Fruit fly (Drosophila melanogaster) whole organism, embryonic: ENCODE results near the gene CG42263.

Experiments used
- Atf3 ChIP-seq: fragments of 200-800 bp; sonication (Bioruptor generic); optimal IDR thresholded peaks from 3 replicates; lab custom pipeline; 2016; ENCODE audit warnings: missing biosample characterization, missing genetic modification characterization
- C15 ChIP-seq: fragments of 200-800 bp; sonication (Bioruptor generic); IDR thresholded peaks from 3 replicates; pipeline ENCODE4 v1.3.6; 2022; ENCODE audit warnings: missing biosample characterization, missing genetic modification characterization
- CG10209 ChIP-seq: fragments of 200-800 bp; sonication (Bioruptor generic); optimal IDR thresholded peaks from 3 replicates; lab custom pipeline; 2017; ENCODE audit warnings: missing biosample characterization, mild to moderate bottlenecking, missing genetic modification characterization, missing genetic modification reagents
- CG11085 ChIP-seq: fragments of 200-800 bp; sonication (Bioruptor generic); IDR thresholded peaks from 2 replicates; pipeline ENCODE4 v1.3.6; 2022; ENCODE audit warnings: missing biosample characterization, missing genetic modification characterization
- CG11695 ChIP-seq: fragments of 200-800 bp; sonication (Bioruptor generic); IDR thresholded peaks from 3 replicates; pipeline ENCODE4 v1.3.6; 2022; ENCODE audit warnings: missing biosample characterization, missing genetic modification characterization
- CG12155 ChIP-seq: fragments of 200-800 bp; sonication (Bioruptor generic); optimal IDR thresholded peaks from 3 replicates; lab custom pipeline; 2016; ENCODE audit warnings: missing biosample characterization, missing genetic modification characterization
- CG12236 ChIP-seq: fragments of 200-800 bp; sonication (Bioruptor generic); optimal IDR thresholded peaks from 2 replicates; lab custom pipeline; 2016; ENCODE audit warnings: missing biosample characterization, missing genetic modification characterization
- CG12659 ChIP-seq: fragments of 200-800 bp; sonication (Bioruptor generic); optimal IDR thresholded peaks from 3 replicates; lab custom pipeline; 2017; ENCODE audit warnings: mild to moderate bottlenecking, missing biosample characterization, missing genetic modification reagents, missing genetic modification characterization
- CG13123 ChIP-seq: fragments of 200-800 bp; sonication (Bioruptor generic); optimal IDR thresholded peaks from 2 replicates; lab custom pipeline; 2016; ENCODE audit warnings: missing biosample characterization, missing genetic modification characterization
- CG13287 ChIP-seq: fragments of 200-800 bp; sonication (Bioruptor generic); IDR thresholded peaks from 2 replicates; pipeline ENCODE4 v1.3.6; 2022; ENCODE audit warnings: missing biosample characterization, missing genetic modification characterization; ENCODE audit not compliant: partially characterized antibody
- CG14965 ChIP-seq: fragments of 200-800 bp; sonication (Bioruptor generic); optimal IDR thresholded peaks from 2 replicates; lab custom pipeline; 2016; ENCODE audit warnings: missing biosample characterization, missing genetic modification characterization, borderline replicate concordance
- CG15073 ChIP-seq: fragments of 200-800 bp; sonication (Bioruptor generic); optimal IDR thresholded peaks from 2 replicates; lab custom pipeline; 2016; ENCODE audit warnings: missing biosample characterization, missing genetic modification characterization
- CG31441 ChIP-seq: fragments of 200-800 bp; sonication (Bioruptor generic); IDR thresholded peaks from 2 replicates; pipeline ENCODE4 v1.3.6; 2022; ENCODE audit warnings: missing biosample characterization, missing genetic modification characterization
- CG32532 ChIP-seq: fragments of 200-800 bp; sonication (Bioruptor generic); IDR thresholded peaks from 2 replicates; pipeline ENCODE4 v1.3.6; 2022; ENCODE audit warnings: missing biosample characterization, missing genetic modification characterization
- CG32767 ChIP-seq: fragments of 200-800 bp; sonication (Bioruptor generic); IDR thresholded peaks from 2 replicates; pipeline ENCODE4 v1.3.6; 2022; ENCODE audit warnings: missing biosample characterization, missing genetic modification characterization
- CG4282 ChIP-seq: fragments of 200-800 bp; sonication (Bioruptor generic); optimal IDR thresholded peaks from 2 replicates; lab custom pipeline; 2016; ENCODE audit warnings: missing biosample characterization, missing genetic modification characterization
- CG43689 ChIP-seq: fragments of 200-800 bp; sonication (Bioruptor generic); IDR thresholded peaks from 2 replicates; pipeline ENCODE4 v1.3.6; 2022; ENCODE audit warnings: missing biosample characterization, missing genetic modification characterization
- CG4854 ChIP-seq: fragments of 200-800 bp; sonication (Bioruptor generic); optimal IDR thresholded peaks from 2 replicates; lab custom pipeline; 2016; ENCODE audit warnings: missing biosample characterization, missing genetic modification characterization, inconsistent platforms
- CG8388 ChIP-seq: fragments of 200-800 bp; sonication (Bioruptor generic); optimal IDR thresholded peaks from 2 replicates; lab custom pipeline; 2019; ENCODE audit warnings: missing biosample characterization, mild to moderate bottlenecking, missing genetic modification characterization, moderate library complexity
- D19A ChIP-seq: fragments of 200-800 bp; optimal IDR thresholded peaks from 3 replicates; lab custom pipeline; 2019; ENCODE audit warnings: missing biosample characterization, mild to moderate bottlenecking, missing genetic modification characterization, moderate library complexity
- Dad ChIP-seq: fragments of 200-800 bp; sonication (Bioruptor generic); optimal IDR thresholded peaks from 3 replicates; lab custom pipeline; 2016; ENCODE audit warnings: missing biosample characterization, missing genetic modification characterization
- Hr51 ChIP-seq, 2 experiments: fragments of 200-800 bp; sonication (Bioruptor generic); optimal IDR thresholded peaks; 2 replicates in 1 of 2; 3 replicates in 1 of 2; lab custom pipeline; 2016 to 2018; ENCODE audit warnings: missing biosample characterization in 2 of 2, missing genetic modification characterization in 2 of 2, mild to moderate bottlenecking in 1 of 2, moderate library complexity in 1 of 2
- Meics ChIP-seq: fragments of 200-800 bp; sonication (Bioruptor generic); optimal IDR thresholded peaks from 2 replicates; lab custom pipeline; 2017; ENCODE audit warnings: missing biosample characterization, mild to moderate bottlenecking, missing genetic modification characterization
- Stat92E ChIP-seq, 3 experiments: fragments of >200 bp in 2 of 3; fragments of 200-800 bp in 1 of 3; sonication (Bioruptor generic) in 1 of 3; optimal IDR thresholded peaks; 2 replicates each; lab custom pipeline; 2017 to 2019; ENCODE audit warnings: missing biosample characterization in 3 of 3, missing genetic modification characterization in 3 of 3, mild to moderate bottlenecking in 1 of 3, moderate library complexity in 1 of 3
- Tbp ChIP-seq: fragments of >200 bp; optimal IDR thresholded peaks from 2 replicates; lab custom pipeline; 2018; ENCODE audit warnings: missing biosample characterization, missing genetic modification characterization
- Vsx1 ChIP-seq: fragments of 200-800 bp; sonication (Bioruptor generic); optimal IDR thresholded peaks from 2 replicates; lab custom pipeline; 2017; ENCODE audit warnings: missing biosample characterization, mild to moderate bottlenecking, missing genetic modification characterization, missing genetic modification reagents
- abd-A ChIP-seq: fragments of 200-800 bp; sonication (Bioruptor generic); optimal IDR thresholded peaks from 3 replicates; lab custom pipeline; 2019; ENCODE audit warnings: missing biosample characterization, mild to moderate bottlenecking, missing genetic modification characterization, moderate library complexity
- amos ChIP-seq: fragments of 200-800 bp; sonication (Bioruptor generic); IDR thresholded peaks from 2 replicates; pipeline ENCODE4 v1.3.6; 2022; ENCODE audit warnings: missing biosample characterization, missing genetic modification characterization; ENCODE audit not compliant: partially characterized antibody
- ato ChIP-seq: fragments of 200-800 bp; sonication (Bioruptor generic); IDR thresholded peaks from 2 replicates; pipeline ENCODE4 v1.3.6; 2022; ENCODE audit warnings: missing biosample characterization, missing genetic modification characterization; ENCODE audit not compliant: partially characterized antibody
- chif ChIP-seq, 2 experiments: fragments of 200-800 bp; sonication (Bioruptor generic); optimal IDR thresholded peaks; 3 replicates each; lab custom pipeline; 2016; ENCODE audit warnings: missing biosample characterization in 2 of 2, missing genetic modification characterization in 2 of 2
- ci ChIP-seq: fragments of 200-800 bp; sonication (Bioruptor generic); IDR thresholded peaks from 3 replicates; pipeline ENCODE4 v1.3.6; 2022; ENCODE audit warnings: missing biosample characterization, missing genetic modification characterization
- croc ChIP-seq: fragments of 200-800 bp; sonication (Bioruptor generic); conservative IDR thresholded peaks from 3 replicates; pipeline ENCODE4 v1.3.6; 2022; ENCODE audit warnings: missing biosample characterization, missing genetic modification characterization
- da ChIP-seq: fragments of 200-800 bp; sonication (Bioruptor generic); optimal IDR thresholded peaks from 2 replicates; lab custom pipeline; 2016; ENCODE audit warnings: missing biosample characterization, missing genetic modification characterization
- dpn ChIP-seq, 2 experiments: fragments of 200-800 bp; sonication (Bioruptor generic); optimal IDR thresholded peaks; 3 replicates each; lab custom pipeline; 2016; ENCODE audit warnings: missing biosample characterization in 2 of 2, missing genetic modification characterization in 2 of 2
- esg ChIP-seq: fragments of 200-800 bp; sonication (Bioruptor generic); conservative IDR thresholded peaks from 2 replicates; pipeline ENCODE4 v1.3.6; 2022; ENCODE audit warnings: missing biosample characterization, missing genetic modification characterization
- gce ChIP-seq: fragments of 200-800 bp; sonication (Bioruptor generic); IDR thresholded peaks from 3 replicates; pipeline ENCODE4 v1.3.6; 2022; ENCODE audit warnings: missing biosample characterization, missing genetic modification characterization
- her ChIP-seq: fragments of 200-800 bp; sonication (Bioruptor generic); optimal IDR thresholded peaks from 2 replicates; lab custom pipeline; 2016; ENCODE audit warnings: missing biosample characterization, missing genetic modification characterization
- hth ChIP-seq: fragments of >200 bp; optimal IDR thresholded peaks from 2 replicates; lab custom pipeline; 2017; ENCODE audit warnings: inconsistent platforms
- jumu ChIP-seq: fragments of 200-800 bp; sonication (Bioruptor generic); optimal IDR thresholded peaks from 3 replicates; lab custom pipeline; 2016; ENCODE audit warnings: missing biosample characterization, missing genetic modification characterization
- lab ChIP-seq: fragments of 200-800 bp; sonication (Bioruptor generic); optimal IDR thresholded peaks from 3 replicates; lab custom pipeline; 2017; ENCODE audit warnings: missing biosample characterization, missing genetic modification characterization, mild to moderate bottlenecking, moderate library complexity, missing genetic modification reagents
- mam ChIP-seq: fragments of 200-800 bp; sonication (Bioruptor generic); optimal IDR thresholded peaks from 3 replicates; lab custom pipeline; 2016; ENCODE audit warnings: missing biosample characterization, missing genetic modification characterization
- nerfin-1 ChIP-seq: fragments of 200-800 bp; sonication (Bioruptor generic); optimal IDR thresholded peaks from 3 replicates; lab custom pipeline; 2019; ENCODE audit warnings: missing biosample characterization, mild to moderate bottlenecking, missing genetic modification characterization, moderate library complexity
- pan ChIP-seq, 4 experiments: fragments of >200 bp in 3 of 4; fragments of 200-800 bp in 1 of 4; sonication (Bioruptor generic) in 1 of 4; optimal IDR thresholded peaks in 3 of 4; IDR thresholded peaks in 1 of 4; 2 replicates each; pipeline versions ENCODE4 v1.3.6 to Lab custom; 2017 to 2022; ENCODE audit warnings: missing biosample characterization in 2 of 4, missing genetic modification characterization in 2 of 4, mixed read lengths in 1 of 4
- run ChIP-seq: fragments of 200-800 bp; sonication (Bioruptor generic); optimal IDR thresholded peaks from 3 replicates; lab custom pipeline; 2018; ENCODE audit warnings: missing biosample characterization, mild to moderate bottlenecking, missing genetic modification characterization
- sens ChIP-seq: fragments of 200-800 bp; sonication (Bioruptor generic); peaks from one replicate; lab custom pipeline; 2016; ENCODE audit warnings: missing biosample characterization, missing genetic modification characterization
- shn ChIP-seq: fragments of 200-800 bp; sonication (Bioruptor generic); optimal IDR thresholded peaks from 3 replicates; lab custom pipeline; 2016; ENCODE audit warnings: missing biosample characterization, missing genetic modification characterization
- tup ChIP-seq: fragments of 200-800 bp; sonication (Bioruptor generic); optimal IDR thresholded peaks from 2 replicates; lab custom pipeline; 2016; ENCODE audit warnings: missing biosample characterization, mild to moderate bottlenecking, missing genetic modification characterization, moderate library complexity
- unc-4 ChIP-seq: fragments of 200-800 bp; sonication (Bioruptor generic); IDR thresholded peaks from 2 replicates; pipeline ENCODE4 v1.3.6; 2022; ENCODE audit warnings: missing biosample characterization, missing genetic modification characterization; ENCODE audit not compliant: partially characterized antibody
- vnd ChIP-seq: fragments of 200-800 bp; sonication (Bioruptor generic); IDR thresholded peaks from 3 replicates; pipeline ENCODE4 v1.3.6; 2022; ENCODE audit warnings: missing biosample characterization, missing genetic modification characterization; ENCODE audit not compliant: partially characterized antibody

CG42263 gene

DNA sequence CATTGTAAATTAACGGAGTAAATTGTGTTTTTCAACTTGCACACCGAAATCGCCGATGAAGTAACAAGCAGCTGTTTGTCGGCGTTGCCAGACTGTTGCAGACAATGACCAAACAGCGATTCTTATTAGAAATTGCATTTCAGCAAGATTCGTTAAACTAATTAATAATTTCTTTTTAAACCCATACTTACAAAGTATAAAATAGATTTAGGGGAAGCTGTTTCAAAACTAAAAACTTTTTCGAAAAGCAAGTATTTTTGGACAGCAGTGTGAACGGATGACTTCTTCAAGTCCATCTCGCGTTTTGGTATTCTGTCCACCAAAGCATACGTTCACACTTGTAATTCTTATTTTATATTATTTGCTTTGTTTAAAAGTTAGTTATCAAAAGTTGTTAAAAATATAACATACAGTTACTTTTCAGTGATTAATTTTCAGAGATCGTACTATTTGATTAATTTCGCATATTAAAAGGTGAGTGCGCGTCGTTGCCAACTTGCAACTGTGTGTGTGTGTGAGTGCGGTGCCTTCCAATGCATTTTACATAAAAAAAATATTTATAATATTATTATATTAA, 27.1 kb downstream of the CG42263 start, which contains the start of the genes CG8004 and RhoGDI (continued):
- TF ChIP-seq Vsx1 (GFP tag; lab: Kevin White, UChicago) (no peak), C15 (GFP tag; lab: Robert Waterston, UW) (0 out of 3 replicates have a peak, but pooled peaks have one; percentile 19), Tbp (GFP tag; lab: Kevin White, UChicago) (no peak), Meics (GFP tag; lab: Kevin White, UChicago) (peak; percentile 49), CG32767 (no peak), CG10209 (GFP tag; lab: Kevin White, UChicago) (peak; percentile 39), CG11085 (no peak), CG8388 (peak; percentile 63), CG13123 (peak; percentile 45), CG12659 (GFP tag; lab: Kevin White, UChicago) (peak; percentile 77), amos (GFP tag; lab: Robert Waterston, UW) (no peak), sens (GFP tag; lab: Kevin White, UChicago) (peak; percentile 95), CG15073 (GFP tag; lab: Kevin White, UChicago) (no peak), lab (GFP tag; lab: Kevin White, UChicago) (peak; percentile 79), pan (optimal IDR thresholded peaks at IDR 0.05; lab: Kevin White, UChicago) (no peak), pan (GFP tag; optimal IDR thresholded peaks at IDR 0.05 in 1 of 2, IDR thresholded peaks at IDR 0.05 in 1 of 2) (peak in 1 of 2 experiments; percentile 75), abd-A (tag; lab: Kevin White, UChicago) (no peak), CG31441 (peak; percentile 62), run (tag; lab: Kevin White, UChicago) (no peak), CG43689 (GFP tag; lab: Robert Waterston, UW) (no peak), CG12236 (GFP tag; lab: Kevin White, UChicago) (no peak), da (no peak), dpn (GFP tag; optimal IDR thresholded peaks at IDR 0.05; lab: Kevin White, UChicago) (peak; percentile 67 to 77), nerfin-1 (no peak), tup (GFP tag; lab: Kevin White, UChicago) (peak; percentile 48), vnd (GFP tag; lab: Robert Waterston, UW) (no peak), shn (GFP tag; lab: Kevin White, UChicago) (peak; percentile 63), unc-4 (GFP tag; lab: Robert Waterston, UW) (no peak), Stat92E (GFP tag; optimal IDR thresholded peaks at IDR 0.05; lab: Kevin White, UChicago) (no peak), gce (GFP tag; lab: Robert Waterston, UW) (no peak), jumu (GFP tag; lab: Kevin White, UChicago) (peak; percentile 66), croc (GFP tag; lab: Robert Waterston, UW) (peak; percentile 29; the same call in 1 of the 3 replicates), D19A (tag; lab: Kevin White, UChicago) (peak; percentile 16), CG13287 (GFP tag; lab: Robert Waterston, UW) (peak; percentile 60; the same call in 1 of the 2 replicates), esg (GFP tag; lab: Robert Waterston, UW) (peak; percentile 51), CG4854 (GFP tag; lab: Kevin White, UChicago) (peak; percentile 41), Dad (GFP tag; lab: Kevin White, UChicago) (peak; percentile 67), CG32532 (peak; percentile 76), CG4282 (GFP tag; lab: Kevin White, UChicago) (peak; percentile 52), mam (GFP tag; lab: Kevin White, UChicago) (peak; percentile 66), Hr51 (GFP tag; optimal IDR thresholded peaks at IDR 0.05; lab: Kevin White, UChicago) (peak; percentile 57 to 70), Atf3 (GFP tag; lab: Kevin White, UChicago) (peak; percentile 60), ci (peak; percentile 67; the same call in 2 of the 3 replicates), CG14965 (GFP tag; lab: Kevin White, UChicago) (no peak), CG12155 (GFP tag; lab: Kevin White, UChicago) (peak; percentile 51), chif (GFP tag; optimal IDR thresholded peaks at IDR 0.05; lab: Kevin White, UChicago) (peak; percentile 12 to 64), CG11695 (GFP tag; lab: Robert Waterston, UW) (peak; percentile 27; the same call in 1 of the 3 replicates), her (GFP tag; lab: Kevin White, UChicago) (peak; percentile 36), ato (GFP tag; lab: Robert Waterston, UW) (no peak), hth (lab: Kevin White, UChicago) (no peak)
